Fruit fly (Drosophila melanogaster): ENCODE measurements around the gene CG4325.

CG4325 gene

dm6 chrX:2036800-2037488 lies 6.7 kb downstream of the CG4325 start (continued):
- TF ChIP-seq CG10147 (GFP tag; optimal IDR thresholded peaks at IDR 0.05) (no peak), CG16779 (GFP tag; IDR thresholded peaks at IDR 0.05) (no peak), h (optimal IDR thresholded peaks at IDR 0.05) (no peak), Dp (GFP tag; optimal IDR thresholded peaks at IDR 0.05) (no peak), CG3995 (GFP tag; optimal IDR thresholded peaks at IDR 0.05) (no peak), p53 (GFP tag; optimal IDR thresholded peaks at IDR 0.05) (no peak), hth (optimal IDR thresholded peaks at IDR 0.05) (no peak), ro (GFP tag; IDR thresholded peaks at IDR 0.05) (no peak), CG31441 (GFP tag; IDR thresholded peaks at IDR 0.05) (no peak), CG7963 (GFP tag; IDR thresholded peaks at IDR 0.05; ENCODE audit: partially characterized antibody) (no peak), sqz (GFP tag; optimal IDR thresholded peaks at IDR 0.05) (no peak), bbx (GFP tag; IDR thresholded peaks at IDR 0.05; ENCODE audit: partially characterized antibody) (no peak), ttk (GFP tag; IDR thresholded peaks at IDR 0.05) (no peak), fu2 (GFP tag; optimal IDR thresholded peaks at IDR 0.05) (no peak), PHDP (tag; optimal IDR thresholded peaks at IDR 0.05) (no peak), sisA (GFP tag; IDR thresholded peaks at IDR 0.05) (peak; percentile 40; the same call in 1 of the 2 replicates), CG12942 (GFP tag; optimal IDR thresholded peaks at IDR 0.05) (peak; percentile 14), CG11504 (tag; optimal IDR thresholded peaks at IDR 0.05) (peak; percentile 50), CG6765 (GFP tag; optimal IDR thresholded peaks at IDR 0.05) (no peak), CG2678 (tag; optimal IDR thresholded peaks at IDR 0.05) (peak; percentile 42), Antp (GFP tag; optimal IDR thresholded peaks at IDR 0.05) (peak; percentile 48), MESR4 (GFP tag; optimal IDR thresholded peaks at IDR 0.05) (no peak), stwl (tag; optimal IDR thresholded peaks at IDR 0.05) (no peak), grn (GFP tag; optimal IDR thresholded peaks at IDR 0.05) (no peak), fd96Cb (tag; optimal IDR thresholded peaks at IDR 0.05) (no peak), crp (GFP tag; optimal IDR thresholded peaks at IDR 0.05) (no peak), peb (GFP tag; IDR thresholded peaks at IDR 0.05) (no peak), en (GFP tag; optimal IDR thresholded peaks at IDR 0.05) (no peak), CG13123 (GFP tag; optimal IDR thresholded peaks at IDR 0.05) (no peak), CG6813 (GFP tag; optimal IDR thresholded peaks at IDR 0.05) (no peak), Mes4 (GFP tag; optimal IDR thresholded peaks at IDR 0.05) (no peak), chm (GFP tag; IDR thresholded peaks at IDR 0.05) (0 out of 2 replicates have a peak, but pooled peaks have one; percentile 14), Rfx (GFP tag; IDR thresholded peaks at IDR 0.05) (peak; percentile 25; the same call in 1 of the 2 replicates), CG9215 (GFP tag; IDR thresholded peaks at IDR 0.05) (peak; percentile 28; the same call in 1 of the 2 replicates), CG13287 (GFP tag; IDR thresholded peaks at IDR 0.05; ENCODE audit: partially characterized antibody) (no peak), CG3838 (GFP tag; optimal IDR thresholded peaks at IDR 0.05) (no peak), CG10366 (GFP tag; IDR thresholded peaks at IDR 0.05) (peak; percentile 60), Six4 (GFP tag; optimal IDR thresholded peaks at IDR 0.05) (peak; percentile 16), salm (tag; optimal IDR thresholded peaks at IDR 0.05) (no peak), CG18764 (GFP tag; optimal IDR thresholded peaks at IDR 0.05) (no peak), btn (GFP tag; optimal IDR thresholded peaks at IDR 0.05) (no peak), Rx (GFP tag; IDR thresholded peaks at IDR 0.05) (no peak), CG3163 (GFP tag; optimal IDR thresholded peaks at IDR 0.05) (no peak), CG10321 (GFP tag; IDR thresholded peaks at IDR 0.05) (no peak), lab (GFP tag; optimal IDR thresholded peaks at IDR 0.05) (no peak), Side (GFP tag; optimal IDR thresholded peaks at IDR 0.05) (no peak), rib (GFP tag; IDR thresholded peaks at IDR 0.05) (0 out of 2 replicates have a peak, but pooled peaks have one; percentile 53), NC2β (GFP tag; optimal IDR thresholded peaks at IDR 0.05) (no peak), CG4617 (GFP tag; optimal IDR thresholded peaks at IDR 0.05; ENCODE audit: borderline replicate concordance) (no peak), danr (GFP tag; IDR thresholded peaks at IDR 0.05) (no peak), Camta (GFP tag; optimal IDR thresholded peaks at IDR 0.05) (peak; percentile 31)
